Fruit fly (Drosophila melanogaster): Measurements from ENCODE around the gene EloA.

Gene EloA

dm6 chr3R:23257986-23258427 is 6.6 kb downstream of the EloA start, which contains the start of the genes wda and Pex11c (continued):
- TF ChIP-seq chif (GFP tag; optimal IDR thresholded peaks at IDR 0.05): peak in 1 of 2 experiments; percentile 47
- TF ChIP-seq CG7928 (GFP tag; optimal IDR thresholded peaks at IDR 0.05): no peak
- TF ChIP-seq Spps (tag; optimal IDR thresholded peaks at IDR 0.05): peak; percentile 66
- 0 out of 3 replicates have a peak, but pooled peaks have one; percentile 8 for TF ChIP-seq C15 (GFP tag; IDR thresholded peaks at IDR 0.05)
- TF ChIP-seq CG3163 (GFP tag; optimal IDR thresholded peaks at IDR 0.05): no peak
- peak in 1 of 2 experiments; percentile 93 for TF ChIP-seq bsh (GFP tag; optimal IDR thresholded peaks at IDR 0.05)
- peak; percentile 95 for TF ChIP-seq Ptx1 (GFP tag; IDR thresholded peaks at IDR 0.05)
- peak; percentile 93 for TF ChIP-seq CG34422 (GFP tag; IDR thresholded peaks at IDR 0.05)
- TF ChIP-seq Aef1 (GFP tag; IDR thresholded peaks at IDR 0.05): peak; percentile 84
- TF ChIP-seq CG32532 (GFP tag; IDR thresholded peaks at IDR 0.05): no peak; the same call in 1 of the 2 replicates
- peak; percentile 80 for TF ChIP-seq CG11247 (GFP tag; IDR thresholded peaks at IDR 0.05)
- TF ChIP-seq sqz (GFP tag; optimal IDR thresholded peaks at IDR 0.05): peak; percentile 25
- TF ChIP-seq pfk (GFP tag; optimal IDR thresholded peaks at IDR 0.05): no peak
- peak; percentile 75; the same call in 2 of the 3 replicates for TF ChIP-seq CG2889 (GFP tag; IDR thresholded peaks at IDR 0.05)
- peak; percentile 89 for TF ChIP-seq CG3847 (GFP tag; IDR thresholded peaks at IDR 0.05)
- TF ChIP-seq lov (optimal IDR thresholded peaks at IDR 0.05): no peak
- no peak for TF ChIP-seq lov (GFP tag; IDR thresholded peaks at IDR 0.05)
- TF ChIP-seq CG18476 (GFP tag; optimal IDR thresholded peaks at IDR 0.05): no peak
- no peak for TF ChIP-seq CG13894 (tag; optimal IDR thresholded peaks at IDR 0.05)
- TF ChIP-seq D (optimal IDR thresholded peaks at IDR 0.05): no peak
- peak; percentile 52 for TF ChIP-seq D (GFP tag; optimal IDR thresholded peaks at IDR 0.05)
- TF ChIP-seq CG1603 (tag; optimal IDR thresholded peaks at IDR 0.05): no peak
- peak; percentile 94 for TF ChIP-seq row (GFP tag; IDR thresholded peaks at IDR 0.05)
- peak; percentile 88 for TF ChIP-seq az2 (GFP tag; optimal IDR thresholded peaks at IDR 0.05)
- peak; percentile 95 for TF ChIP-seq CG31441 (GFP tag; IDR thresholded peaks at IDR 0.05)
- TF ChIP-seq bcd (GFP tag; optimal IDR thresholded peaks at IDR 0.05): peak; percentile 80
- peak; percentile 45 for TF ChIP-seq Asciz (GFP tag; optimal IDR thresholded peaks at IDR 0.05)
- no peak for TF ChIP-seq bab2 (GFP tag; optimal IDR thresholded peaks at IDR 0.05)
- TF ChIP-seq CG7745 (tag; optimal IDR thresholded peaks at IDR 0.05): peak; percentile 2
- no peak for TF ChIP-seq luna (GFP tag; optimal IDR thresholded peaks at IDR 0.05)
- TF ChIP-seq CG9609 (GFP tag; optimal IDR thresholded peaks at IDR 0.05): peak; percentile 8
- peak; percentile 85 for TF ChIP-seq CG18599 (GFP tag; optimal IDR thresholded peaks at IDR 0.05)
- peak; percentile 94 for TF ChIP-seq CG18262 (tag; optimal IDR thresholded peaks at IDR 0.05)
- peak; percentile 94 for TF ChIP-seq Sox102F (GFP tag; optimal IDR thresholded peaks at IDR 0.05)
- no peak; the same call in 2 of the 3 replicates for TF ChIP-seq Mrtf (GFP tag; IDR thresholded peaks at IDR 0.05)
- peak; percentile 95 for TF ChIP-seq Xrp1 (GFP tag; IDR thresholded peaks at IDR 0.05)
- TF ChIP-seq Elba2 (GFP tag; optimal IDR thresholded peaks at IDR 0.05): peak; percentile 16
- TF ChIP-seq crp (GFP tag; optimal IDR thresholded peaks at IDR 0.05): peak; percentile 88 to 95
- peak; percentile 88 for TF ChIP-seq Oli (tag; optimal IDR thresholded peaks at IDR 0.05)
- TF ChIP-seq ac (GFP tag; optimal IDR thresholded peaks at IDR 0.05): peak; percentile 39
- TF ChIP-seq CG15073 (GFP tag; optimal IDR thresholded peaks at IDR 0.05): peak; percentile 38
- TF ChIP-seq Ada2b (GFP tag; IDR thresholded peaks at IDR 0.05): no peak; the same call in none of the 2 replicates
- TF ChIP-seq CG1792 (GFP tag; optimal IDR thresholded peaks at IDR 0.05): no peak
- no peak for TF ChIP-seq en (GFP tag; optimal IDR thresholded peaks at IDR 0.05)
- no peak for TF ChIP-seq disco-r (GFP tag; optimal IDR thresholded peaks at IDR 0.05)
- peak; percentile 64 for TF ChIP-seq seq (GFP tag; IDR thresholded peaks at IDR 0.05)
- TF ChIP-seq CG8359 (GFP tag; optimal IDR thresholded peaks at IDR 0.05; ENCODE audit: borderline replicate concordance): peak; percentile 38
- no peak for TF ChIP-seq CG5180 (GFP tag; optimal IDR thresholded peaks at IDR 0.05)
- no peak for TF ChIP-seq cg (GFP tag; optimal IDR thresholded peaks at IDR 0.05)
- no peak for TF ChIP-seq Myb (GFP tag; optimal IDR thresholded peaks at IDR 0.05)
- peak; percentile 91 for TF ChIP-seq Dek (tag; optimal IDR thresholded peaks at IDR 0.05)
